Worm (Caenorhabditis elegans) whole organism, early embryonic: ENCODE measurements around the gene Y71H2AM.11.

Experiments
- B0310.2 ChIP-seq: sonication (generic microtip); optimal IDR thresholded peaks from 2 replicates; lab custom pipeline; 2016; ENCODE audit warnings: mild to moderate bottlenecking, missing genetic modification characterization, missing compliant biosample characterization
- F13C5.2 ChIP-seq: sonication (generic microtip); optimal IDR thresholded peaks from 2 replicates; lab custom pipeline; 2017; ENCODE audit warnings: mild to moderate bottlenecking, missing genetic modification characterization, inconsistent platforms, missing compliant biosample characterization
- aly-1 ChIP-seq: sonication (generic microtip); optimal IDR thresholded peaks from 2 replicates; lab custom pipeline; 2016; ENCODE audit warnings: missing genetic modification characterization, missing compliant biosample characterization
- ama-1 ChIP-seq: fragments of 150-350 bp; optimal IDR thresholded peaks from 2 replicates; lab custom pipeline; 2014
- ceh-13 ChIP-seq: fragments of 200-800 bp; sonication (Bioruptor generic); optimal IDR thresholded peaks from 2 replicates; lab custom pipeline; 2018; ENCODE audit warnings: mild to moderate bottlenecking, missing genetic modification characterization, missing compliant biosample characterization
- flt-1 ChIP-seq: fragments of 200-800 bp; sonication (Bioruptor generic); IDR thresholded peaks from 2 replicates; pipeline ENCODE4 v1.3.6; 2022; ENCODE audit warnings: missing genetic modification characterization, missing compliant biosample characterization
- hmbx-1 ChIP-seq: sonication (generic microtip); optimal IDR thresholded peaks from 2 replicates; lab custom pipeline; 2016; ENCODE audit warnings: mild to moderate bottlenecking, missing genetic modification characterization, missing compliant biosample characterization
- pes-1 ChIP-seq: fragments of 200-800 bp; sonication (Bioruptor generic); IDR thresholded peaks from 2 replicates; pipeline ENCODE4 v1.3.6; 2022; ENCODE audit warnings: missing genetic modification reagents, missing genetic modification characterization, missing compliant biosample characterization
- tbx-37 ChIP-seq: fragments of 200-800 bp; sonication (Bioruptor generic); conservative IDR thresholded peaks from 2 replicates; pipeline ENCODE4 v1.3.6; 2022; ENCODE audit warnings: missing genetic modification reagents, missing genetic modification characterization, missing compliant biosample characterization

ce11 chrIII:2758092-2758491 lies 33.2 kb upstream of the Y71H2AM.11 start:
- TF ChIP-seq ama-1 (lab: Kevin White, UChicago) (no peak), tbx-37 (GFP tag; lab: Robert Waterston, UW) (no peak), pes-1 (GFP tag; lab: Robert Waterston, UW) (no peak), ceh-13 (GFP tag; lab: Kevin White, UChicago) (no peak), flt-1 (GFP tag; lab: Robert Waterston, UW) (no peak), hmbx-1 (tag; lab: Kevin White, UChicago) (no peak), F13C5.2 (tag; lab: Kevin White, UChicago) (no peak), aly-1 (tag; lab: Kevin White, UChicago) (no peak), B0310.2 (no peak)
